Fruit fly (Drosophila melanogaster): ENCODE data around the gene CG9328.

Gene CG9328

DNA sequence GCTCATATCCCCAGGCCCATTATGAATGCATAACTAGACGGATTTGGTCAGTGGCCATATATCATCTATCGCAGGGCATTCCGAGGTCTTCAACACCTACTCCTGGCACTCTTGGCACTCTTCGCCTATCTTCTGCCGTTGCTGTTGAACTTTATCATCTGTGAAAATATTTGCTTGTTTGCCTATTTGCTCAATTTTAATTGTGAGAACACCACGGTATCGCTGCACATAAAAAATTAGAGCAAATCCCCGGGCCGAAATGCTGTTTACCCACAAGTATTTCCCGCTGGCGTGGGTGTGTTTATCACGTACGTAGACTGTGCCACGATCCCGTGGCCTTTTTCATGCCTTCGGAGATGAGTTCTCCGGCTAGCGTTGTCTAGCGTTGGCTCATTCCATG is 16.7 kb upstream of the CG9328 start:
- TF ChIP-seq CG17806 (tag; optimal IDR thresholded peaks at IDR 0.05) (no peak), Pif1B (GFP tag; optimal IDR thresholded peaks at IDR 0.05) (no peak), CG15710 (tag; optimal IDR thresholded peaks at IDR 0.05) (no peak), CG10348 (GFP tag; IDR thresholded peaks at IDR 0.05) (no peak), fd96Ca (GFP tag; IDR thresholded peaks at IDR 0.05) (no peak), CG34367 (tag; optimal IDR thresholded peaks at IDR 0.05) (no peak), Ets98B (GFP tag; IDR thresholded peaks at IDR 0.05) (no peak), gl (tag; optimal IDR thresholded peaks at IDR 0.05) (no peak), CG8159 (tag; optimal IDR thresholded peaks at IDR 0.05) (no peak), CG8301 (tag; optimal IDR thresholded peaks at IDR 0.05) (no peak), rn (GFP tag; IDR thresholded peaks at IDR 0.05) (no peak), EcR (GFP tag; optimal IDR thresholded peaks at IDR 0.05) (no peak), Pif1A (GFP tag; optimal IDR thresholded peaks at IDR 0.05) (no peak), CG13204 (GFP tag; optimal IDR thresholded peaks at IDR 0.05) (no peak), CG14655 (GFP tag; optimal IDR thresholded peaks at IDR 0.05) (no peak), CG32121 (GFP tag; IDR thresholded peaks at IDR 0.05) (no peak), CG9948 (tag; optimal IDR thresholded peaks at IDR 0.05) (no peak)

DNA sequence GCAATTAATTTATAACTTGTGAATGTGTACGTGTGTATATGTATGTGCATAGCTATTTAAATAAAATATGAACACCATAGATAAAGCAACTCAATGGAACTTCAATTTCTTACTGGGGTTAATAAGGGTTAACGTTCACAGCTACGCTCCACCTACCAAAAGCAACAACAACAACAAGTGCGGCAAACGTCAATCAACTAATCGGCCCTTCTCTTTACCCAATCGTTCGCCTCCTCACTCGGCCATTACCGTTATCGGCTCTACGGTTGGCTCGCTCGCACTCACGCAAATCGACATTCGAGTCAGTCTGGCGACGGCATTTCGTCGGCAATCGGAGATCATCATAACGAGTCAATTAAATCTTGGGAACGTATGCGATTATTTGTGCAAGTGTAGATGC is 14.5 kb upstream of the CG9328 start:
- no peak for TF ChIP-seq EcR (GFP tag; optimal IDR thresholded peaks at IDR 0.05)
- no peak for TF ChIP-seq CG17806 (tag; optimal IDR thresholded peaks at IDR 0.05)
- no peak for TF ChIP-seq CG13204 (GFP tag; optimal IDR thresholded peaks at IDR 0.05)
- TF ChIP-seq CG12605 (GFP tag; IDR thresholded peaks at IDR 0.05), result no peak
- TF ChIP-seq CG4496 (GFP tag; IDR thresholded peaks at IDR 0.05), result no peak

- TF ChIP-seq CG15710 (tag; optimal IDR thresholded peaks at IDR 0.05) (no peak), CG13204 (GFP tag; optimal IDR thresholded peaks at IDR 0.05) (no peak), CG14655 (GFP tag; optimal IDR thresholded peaks at IDR 0.05) (no peak), Pif1B (GFP tag; optimal IDR thresholded peaks at IDR 0.05) (no peak), gl (tag; optimal IDR thresholded peaks at IDR 0.05) (no peak), Snoo (tag; optimal IDR thresholded peaks at IDR 0.05) (no peak), CG8301 (tag; optimal IDR thresholded peaks at IDR 0.05) (no peak), D1 (tag; optimal IDR thresholded peaks at IDR 0.05) (no peak), CG4496 (GFP tag; IDR thresholded peaks at IDR 0.05) (no peak), rn (GFP tag; IDR thresholded peaks at IDR 0.05) (no peak), CG17806 (tag; optimal IDR thresholded peaks at IDR 0.05) (no peak)
These were observed 13.6 kb upstream of the CG9328 start for dm6 chr2L:20783908-20784307.

DNA sequence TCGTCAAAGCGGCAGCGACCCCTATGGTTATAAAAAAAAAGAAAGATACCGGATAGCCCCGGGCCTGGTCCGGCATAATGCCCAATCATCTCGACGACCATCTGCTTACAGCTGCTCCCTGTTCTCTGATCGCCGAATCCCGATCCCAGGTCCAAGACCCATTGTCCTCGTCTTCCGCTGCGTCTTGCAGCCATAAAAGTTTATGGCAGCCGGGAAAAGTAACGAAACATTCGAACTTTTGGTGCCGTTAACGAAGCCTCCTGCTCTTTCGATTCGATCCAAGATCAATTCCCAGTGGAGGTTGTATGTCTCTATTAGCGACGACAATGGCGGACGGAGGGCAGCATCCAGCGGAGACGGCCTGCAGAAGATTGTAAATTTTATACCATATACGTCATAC is 12.2 kb upstream of the CG9328 start:
- TF ChIP-seq CG10348 (GFP tag; IDR thresholded peaks at IDR 0.05) (no peak), CG15710 (tag; optimal IDR thresholded peaks at IDR 0.05) (no peak), CG12605 (GFP tag; IDR thresholded peaks at IDR 0.05) (no peak), EcR (GFP tag; optimal IDR thresholded peaks at IDR 0.05) (no peak), D1 (tag; optimal IDR thresholded peaks at IDR 0.05) (no peak), CG9948 (tag; optimal IDR thresholded peaks at IDR 0.05) (no peak), Snoo (tag; optimal IDR thresholded peaks at IDR 0.05) (no peak), CG4496 (GFP tag; IDR thresholded peaks at IDR 0.05) (no peak), CG14655 (GFP tag; optimal IDR thresholded peaks at IDR 0.05) (no peak), Pif1A (GFP tag; optimal IDR thresholded peaks at IDR 0.05) (no peak)

DNA sequence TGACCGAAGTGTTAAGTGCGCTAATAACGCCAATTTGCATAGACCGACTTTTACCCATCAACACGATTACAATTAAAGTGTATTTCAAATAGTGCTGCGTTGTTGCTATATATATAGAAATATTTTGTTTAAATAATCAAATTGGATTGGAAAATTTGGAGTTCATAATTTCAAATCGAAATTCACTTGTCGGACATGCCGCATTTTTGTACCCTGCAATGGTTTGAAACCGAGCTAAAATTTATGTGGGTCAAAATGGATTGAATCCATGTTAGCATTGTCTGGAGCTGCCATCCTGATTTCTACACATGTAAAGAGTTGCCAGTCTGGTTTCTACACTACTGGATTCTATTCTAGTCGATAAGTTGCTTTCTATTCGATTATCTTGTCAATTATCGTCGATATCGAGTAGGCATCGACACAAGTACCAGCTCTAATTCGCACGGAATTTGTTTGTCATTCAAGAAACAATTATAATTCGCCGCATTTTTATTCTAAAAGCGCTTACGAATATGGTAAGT is 10.2 kb upstream of the CG9328 start, which contains the start of gene Pomp:
Gene Pomp (plus strand): TSS at position 386 of the 521 bp plus-strand sequence.
- TF ChIP-seq CG15710 (tag; optimal IDR thresholded peaks at IDR 0.05) (peak; percentile 26), Ets98B (GFP tag; IDR thresholded peaks at IDR 0.05) (peak; percentile 87), CG17806 (tag; optimal IDR thresholded peaks at IDR 0.05) (peak; percentile 70), Pif1A (GFP tag; optimal IDR thresholded peaks at IDR 0.05) (peak; percentile 78), EcR (GFP tag; optimal IDR thresholded peaks at IDR 0.05) (no peak), CG34367 (tag; optimal IDR thresholded peaks at IDR 0.05) (peak; percentile 30), CG8301 (tag; optimal IDR thresholded peaks at IDR 0.05) (peak; percentile 74), gl (tag; optimal IDR thresholded peaks at IDR 0.05) (peak; percentile 11), D1 (tag; optimal IDR thresholded peaks at IDR 0.05) (peak; percentile 71), Snoo (tag; optimal IDR thresholded peaks at IDR 0.05) (peak; percentile 71), fd96Ca (GFP tag; IDR thresholded peaks at IDR 0.05) (peak; percentile 79), CG10348 (GFP tag; IDR thresholded peaks at IDR 0.05) (no peak), rn (GFP tag; IDR thresholded peaks at IDR 0.05) (peak; percentile 45; the same call in 1 of the 2 replicates), CG12605 (GFP tag; IDR thresholded peaks at IDR 0.05) (peak; percentile 79; the same call in 1 of the 2 replicates), CG13204 (GFP tag; optimal IDR thresholded peaks at IDR 0.05) (no peak), Pif1B (GFP tag; optimal IDR thresholded peaks at IDR 0.05) (peak; percentile 74), CG32121 (GFP tag; IDR thresholded peaks at IDR 0.05) (peak; percentile 76), CG9948 (tag; optimal IDR thresholded peaks at IDR 0.05) (peak; percentile 60), CG4496 (GFP tag; IDR thresholded peaks at IDR 0.05) (peak; percentile 90), CG14655 (GFP tag; optimal IDR thresholded peaks at IDR 0.05) (no peak), CG8159 (tag; optimal IDR thresholded peaks at IDR 0.05) (peak; percentile 71)

DNA sequence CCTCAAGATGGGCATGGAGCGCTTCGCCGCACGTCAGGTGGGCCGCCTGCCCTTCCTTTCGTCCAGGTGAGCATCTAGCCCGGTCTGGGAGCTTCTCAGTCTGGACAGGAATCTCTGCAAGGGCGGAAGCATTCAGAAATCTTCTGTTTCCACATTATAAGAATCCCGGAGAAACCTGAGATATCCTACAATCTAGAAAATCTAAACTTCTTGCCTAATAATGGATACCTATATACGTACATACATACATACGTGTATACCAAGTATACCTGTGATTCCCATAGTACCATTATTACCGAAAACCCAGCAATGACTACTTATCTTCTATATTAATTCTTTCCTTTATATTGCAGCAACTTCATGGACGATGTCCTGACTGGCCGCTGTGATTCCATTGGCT is 9.5 kb upstream of the CG9328 start:
- TF ChIP-seq rn (GFP tag; IDR thresholded peaks at IDR 0.05) (0 out of 2 replicates have a peak, but pooled peaks have one; percentile 9), CG15710 (tag; optimal IDR thresholded peaks at IDR 0.05) (no peak), CG4496 (GFP tag; IDR thresholded peaks at IDR 0.05) (no peak)

DNA sequence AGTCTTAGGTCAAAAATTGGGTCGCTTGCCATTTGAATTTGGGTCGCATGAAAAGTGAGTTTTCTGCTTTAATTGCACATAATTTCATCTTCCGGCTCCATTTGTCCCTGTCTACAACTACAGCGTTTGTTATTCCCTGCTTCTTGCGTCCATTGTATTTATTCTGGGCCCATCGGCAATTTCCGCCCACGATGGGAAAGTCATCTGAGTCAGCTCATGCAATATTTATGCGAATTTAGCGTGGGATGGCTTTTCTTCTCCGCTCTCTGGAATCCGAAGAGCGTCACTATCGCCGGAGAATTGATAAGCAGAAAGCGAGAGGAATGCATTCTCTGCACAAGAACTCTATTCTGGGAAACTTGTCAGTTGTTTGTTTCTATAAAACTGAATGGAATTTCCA is 5.0 kb upstream of the CG9328 start:
- TF ChIP-seq Snoo (tag; optimal IDR thresholded peaks at IDR 0.05) (no peak), Ets98B (GFP tag; IDR thresholded peaks at IDR 0.05) (no peak), CG34367 (tag; optimal IDR thresholded peaks at IDR 0.05) (no peak), CG9948 (tag; optimal IDR thresholded peaks at IDR 0.05) (no peak), CG8159 (tag; optimal IDR thresholded peaks at IDR 0.05) (no peak), CG14655 (GFP tag; optimal IDR thresholded peaks at IDR 0.05) (no peak), CG12605 (GFP tag; IDR thresholded peaks at IDR 0.05) (no peak), CG10348 (GFP tag; IDR thresholded peaks at IDR 0.05) (no peak), Pif1B (GFP tag; optimal IDR thresholded peaks at IDR 0.05) (no peak), CG13204 (GFP tag; optimal IDR thresholded peaks at IDR 0.05) (no peak)

Measured in whole organism, pupa.